Worm (Caenorhabditis elegans) whole organism, L1 larva: Measurements from ENCODE around the gene cyp-25A1.

Experiments
- C16A3.4 ChIP-seq: fragments of 150-350 bp; optimal IDR thresholded peaks from 2 replicates; lab custom pipeline; 2014; ENCODE audit warnings: missing biosample characterization, missing genetic modification characterization
- C34B4.2 ChIP-seq: sonication (generic microtip); optimal IDR thresholded peaks from 2 replicates; lab custom pipeline; 2017; ENCODE audit warnings: mild to moderate bottlenecking, missing genetic modification characterization, missing compliant biosample characterization
- Y116A8C.19 ChIP-seq: sonication (generic microtip); optimal IDR thresholded peaks from 2 replicates; lab custom pipeline; 2016; ENCODE audit warnings: missing compliant biosample characterization, missing genetic modification characterization, borderline replicate concordance
- blmp-1 ChIP-seq: fragments of 150-350 bp; optimal IDR thresholded peaks from 2 replicates; lab custom pipeline; 2014; ENCODE audit warnings: missing biosample characterization, missing genetic modification characterization
- ceh-63 ChIP-seq: fragments of 200-800 bp; sonication (Bioruptor generic); optimal IDR thresholded peaks from 2 replicates; lab custom pipeline; 2018; ENCODE audit warnings: mild to moderate bottlenecking, missing genetic modification characterization, missing compliant biosample characterization
- ceh-8 ChIP-seq: fragments of 200-800 bp; sonication (Bioruptor generic); optimal IDR thresholded peaks from 2 replicates; lab custom pipeline; 2018; ENCODE audit warnings: mild to moderate bottlenecking, missing genetic modification characterization, moderate library complexity, missing compliant biosample characterization
- dpl-1 ChIP-seq, 3 experiments: fragments of 150-350 bp in 2 of 3; sonication (generic microtip) in 1 of 3; optimal IDR thresholded peaks; 2 replicates each; lab custom pipeline; 2014 to 2017; ENCODE audit warnings: missing biosample characterization in 3 of 3, missing genetic modification characterization in 3 of 3, missing genetic modification reagents in 3 of 3
- dsc-1 ChIP-seq: sonication (generic microtip); optimal IDR thresholded peaks from 2 replicates; lab custom pipeline; 2016; ENCODE audit warnings: mild to moderate bottlenecking, missing genetic modification characterization, missing compliant biosample characterization
- efl-1 ChIP-seq, 4 experiments: fragments of 150-350 bp; optimal IDR thresholded peaks in 3 of 4; peaks in 1 of 4; 1 replicate in 1 of 4; 2 replicates in 3 of 4; lab custom pipeline; 2014; ENCODE audit warnings: missing biosample characterization in 2 of 4, missing genetic modification characterization in 2 of 4, missing genetic modification reagents in 2 of 4
- efl-3 ChIP-seq: fragments of 200-800 bp; sonication (Bioruptor generic); optimal IDR thresholded peaks from 2 replicates; lab custom pipeline; 2018; ENCODE audit warnings: mild to moderate bottlenecking, missing genetic modification characterization, missing compliant biosample characterization
- egl-27 ChIP-seq, 2 experiments: fragments of 150-350 bp in 1 of 2; sonication (generic microtip); optimal IDR thresholded peaks; 3 replicates each; lab custom pipeline; 2017 to 2018; ENCODE audit warnings: missing biosample characterization in 2 of 2, missing genetic modification characterization in 2 of 2, missing genetic modification reagents in 2 of 2
- elt-3 ChIP-seq, 6 experiments: fragments of 150-350 bp in 1 of 6; sonication (generic microtip); optimal IDR thresholded peaks; 2 replicates each; lab custom pipeline; 2017 to 2018; ENCODE audit warnings: missing biosample characterization in 6 of 6, missing genetic modification characterization in 6 of 6, inconsistent platforms in 1 of 6
- fkh-10 ChIP-seq: sonication (generic microtip); optimal IDR thresholded peaks from 2 replicates; lab custom pipeline; 2017; ENCODE audit warnings: missing biosample characterization, missing genetic modification reagents, missing genetic modification characterization
- grh-1 ChIP-seq: fragments of 200-800 bp; sonication (Bioruptor generic); IDR thresholded peaks from 2 replicates; pipeline ENCODE4 v1.3.6; 2022; ENCODE audit warnings: missing genetic modification reagents, missing genetic modification characterization, missing compliant biosample characterization
- hlh-4 ChIP-seq: sonication (generic microtip); optimal IDR thresholded peaks from 2 replicates; lab custom pipeline; 2016; ENCODE audit warnings: mild to moderate bottlenecking, missing genetic modification characterization, missing compliant biosample characterization
- lin-14 ChIP-seq: fragments of 200-800 bp; sonication (Bioruptor generic); optimal IDR thresholded peaks from 2 replicates; lab custom pipeline; 2018; ENCODE audit warnings: mild to moderate bottlenecking, missing genetic modification characterization, moderate library complexity, missing compliant biosample characterization
- lin-35 ChIP-seq, 2 experiments: fragments of 150-350 bp; optimal IDR thresholded peaks; 2 replicates each; lab custom pipeline; 2014; ENCODE audit warnings: missing biosample characterization in 2 of 2, missing genetic modification characterization in 2 of 2, missing genetic modification reagents in 2 of 2
- lsy-2 ChIP-seq, 2 experiments: fragments of 150-350 bp; optimal IDR thresholded peaks; 2 replicates each; lab custom pipeline; 2014; ENCODE audit warnings: missing biosample characterization in 2 of 2, missing genetic modification characterization in 2 of 2
- mdl-1 ChIP-seq, 2 experiments: fragments of 150-350 bp; optimal IDR thresholded peaks; 2 replicates each; lab custom pipeline; 2014 to 2017; ENCODE audit warnings: missing biosample characterization in 2 of 2, missing genetic modification characterization in 2 of 2, inconsistent platforms in 1 of 2
- mep-1 ChIP-seq: fragments of 150-350 bp; optimal IDR thresholded peaks from 2 replicates; lab custom pipeline; 2014; ENCODE audit warnings: missing biosample characterization, missing genetic modification characterization
- nhr-11 ChIP-seq: fragments of 150-350 bp; optimal IDR thresholded peaks from 2 replicates; lab custom pipeline; 2014; ENCODE audit warnings: missing biosample characterization, missing genetic modification characterization
- nhr-19 ChIP-seq: fragments of 200-800 bp; sonication (Bioruptor generic); conservative IDR thresholded peaks from 2 replicates; pipeline ENCODE4 v1.3.6; 2022; ENCODE audit warnings: missing genetic modification characterization, missing compliant biosample characterization
- nhr-20 ChIP-seq: sonication (generic microtip); optimal IDR thresholded peaks from 2 replicates; lab custom pipeline; 2016; ENCODE audit warnings: mild to moderate bottlenecking, missing genetic modification characterization, missing compliant biosample characterization
- nhr-47 ChIP-seq: sonication (generic microtip); optimal IDR thresholded peaks from 2 replicates; lab custom pipeline; 2016; ENCODE audit warnings: mild to moderate bottlenecking, missing genetic modification characterization, moderate library complexity, missing compliant biosample characterization
- nhr-71 ChIP-seq: sonication (generic microtip); optimal IDR thresholded peaks from 2 replicates; lab custom pipeline; 2016; ENCODE audit warnings: mild to moderate bottlenecking, missing genetic modification characterization, moderate library complexity, missing compliant biosample characterization
- nhr-85 ChIP-seq: sonication (generic microtip); peaks from one replicate; lab custom pipeline; 2016; ENCODE audit warnings: missing genetic modification characterization, inconsistent platforms, missing compliant biosample characterization
- nhr-90 ChIP-seq: sonication (generic microtip); optimal IDR thresholded peaks from 2 replicates; lab custom pipeline; 2016; ENCODE audit warnings: mild to moderate bottlenecking, missing genetic modification characterization, missing compliant biosample characterization; ENCODE audit not compliant: poor library complexity
- pag-3 ChIP-seq: sonication (generic microtip); optimal IDR thresholded peaks from 2 replicates; lab custom pipeline; 2017; ENCODE audit warnings: missing genetic modification characterization, mild to moderate bottlenecking, missing compliant biosample characterization, antibody characterized with exemption, borderline replicate concordance; ENCODE audit not compliant: insufficient read depth
- pax-3 ChIP-seq: fragments of 200-800 bp; sonication (Bioruptor generic); optimal IDR thresholded peaks from 2 replicates; lab custom pipeline; 2018; ENCODE audit warnings: mild to moderate bottlenecking, missing genetic modification characterization, moderate library complexity, missing compliant biosample characterization
- skn-1 ChIP-seq: fragments of 150-350 bp; optimal IDR thresholded peaks from 2 replicates; lab custom pipeline; 2014; ENCODE audit warnings: missing biosample characterization, missing genetic modification characterization
- snu-23 ChIP-seq: sonication (generic microtip); optimal IDR thresholded peaks from 2 replicates; lab custom pipeline; 2016; ENCODE audit warnings: missing genetic modification characterization, missing compliant biosample characterization
- sox-4 ChIP-seq: sonication (generic microtip); optimal IDR thresholded peaks from 2 replicates; lab custom pipeline; 2016; ENCODE audit warnings: missing genetic modification characterization, missing compliant biosample characterization
- tlp-1 ChIP-seq: fragments of 150-350 bp; optimal IDR thresholded peaks from 2 replicates; lab custom pipeline; 2014; ENCODE audit warnings: missing biosample characterization, missing genetic modification characterization
- unc-130 ChIP-seq: fragments of 150-350 bp; optimal IDR thresholded peaks from 2 replicates; lab custom pipeline; 2017; ENCODE audit warnings: missing biosample characterization, missing genetic modification characterization, inconsistent platforms
- unc-30 ChIP-seq: sonication (generic microtip); optimal IDR thresholded peaks from 2 replicates; lab custom pipeline; 2017; ENCODE audit warnings: missing biosample characterization, missing genetic modification characterization
- unc-86 ChIP-seq: sonication (generic microtip); optimal IDR thresholded peaks from 2 replicates; lab custom pipeline; 2016; ENCODE audit warnings: missing genetic modification characterization, missing compliant biosample characterization
- xbp-1 ChIP-seq: sonication (generic microtip); optimal IDR thresholded peaks from 2 replicates; lab custom pipeline; 2016; ENCODE audit warnings: missing genetic modification characterization, missing compliant biosample characterization
- ztf-4 ChIP-seq: fragments of 150-350 bp; optimal IDR thresholded peaks from 2 replicates; lab custom pipeline; 2014; ENCODE audit warnings: missing biosample characterization, missing genetic modification characterization

Gene cyp-25A1

DNA sequence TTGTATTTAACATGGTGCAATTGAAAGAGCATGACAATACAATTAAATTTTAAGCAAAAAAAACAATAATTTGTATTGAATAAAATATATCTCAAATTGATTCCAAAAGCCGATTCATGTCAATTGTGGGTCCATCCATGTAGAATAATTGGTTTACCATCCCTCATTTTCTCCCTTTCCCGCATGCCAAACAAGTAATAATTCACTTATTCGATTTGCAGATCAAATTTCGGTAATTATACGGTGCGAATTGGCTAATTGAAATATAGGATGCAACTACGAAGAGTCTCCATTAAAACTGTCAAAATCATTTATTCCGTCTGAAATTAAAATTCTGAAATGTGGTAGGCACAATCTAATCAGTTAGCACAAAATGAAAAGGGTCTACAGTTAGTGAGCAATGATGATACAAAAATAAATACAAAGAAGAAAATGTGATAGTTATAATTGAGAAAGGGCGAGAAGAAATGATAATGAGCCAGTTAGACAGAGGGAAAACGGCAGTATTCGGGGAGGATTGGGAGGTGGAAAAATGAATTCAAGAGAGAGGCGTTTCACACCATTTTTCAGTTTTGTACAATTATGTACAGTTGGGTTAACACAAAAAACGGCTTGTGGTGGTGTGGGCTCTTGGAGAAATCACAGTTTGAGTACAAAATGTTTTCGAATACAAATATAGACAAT, 42.6 kb upstream of the cyp-25A1 start:
- peak; percentile 63 for TF ChIP-seq ceh-8 (GFP tag; lab: Kevin White, UChicago)
- TF ChIP-seq mdl-1 (tag; optimal IDR thresholded peaks at IDR 0.05; lab: Kevin White, UChicago) = no peak
- peak; percentile 7 for TF ChIP-seq lin-14 (GFP tag; lab: Kevin White, UChicago)
- TF ChIP-seq ztf-4 (tag; lab: Kevin White, UChicago) = peak; percentile 7
- TF ChIP-seq skn-1 = no peak
- no peak for TF ChIP-seq efl-3
- peak in 1 of 2 experiments; percentile 5 for TF ChIP-seq lsy-2 (tag; optimal IDR thresholded peaks at IDR 0.05; lab: Kevin White, UChicago)
- TF ChIP-seq efl-1 (optimal IDR thresholded peaks at IDR 0.05; lab: Kevin White, UChicago) = no peak
- peak in 1 of 2 experiments; percentile 51 for TF ChIP-seq efl-1 (GFP tag; optimal IDR thresholded peaks at IDR 0.05 in 1 of 2; lab: Kevin White, UChicago)
- TF ChIP-seq nhr-85 = peak; percentile 55
- TF ChIP-seq, all 84 proteins: peak for 6

DNA sequence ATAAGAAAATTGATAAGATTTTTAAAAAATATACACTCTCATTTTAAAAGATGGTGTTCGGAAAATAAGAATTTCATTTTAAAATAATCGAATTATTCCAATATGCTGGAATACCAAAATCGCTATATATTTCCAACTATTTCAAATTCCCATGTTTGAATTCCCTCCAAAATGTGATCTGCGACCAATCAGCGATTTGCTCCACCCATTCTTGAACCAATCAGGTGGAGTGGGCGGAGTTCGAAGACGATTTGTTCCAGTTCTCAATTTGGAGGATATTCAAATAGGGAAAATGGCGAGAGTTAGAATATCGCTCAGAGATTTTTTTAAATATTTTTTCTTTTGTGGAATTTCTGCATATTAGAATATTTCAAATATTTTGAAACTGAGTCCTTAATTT, 41.5 kb upstream of the cyp-25A1 start:
- TF ChIP-seq C34B4.2 (tag; lab: Kevin White, UChicago) (no peak), lin-35 (GFP tag; optimal IDR thresholded peaks at IDR 0.05; lab: Kevin White, UChicago) (peak; percentile 17 to 38), dpl-1 (GFP tag; optimal IDR thresholded peaks at IDR 0.05; lab: Kevin White, UChicago) (peak in 2 of 3 experiments; percentile 50 to 67), pag-3 (tag; lab: Kevin White, UChicago) (no peak), pax-3 (tag; lab: Kevin White, UChicago) (no peak), efl-1 (optimal IDR thresholded peaks at IDR 0.05; lab: Kevin White, UChicago) (peak in 1 of 2 experiments; percentile 34), efl-1 (GFP tag; optimal IDR thresholded peaks at IDR 0.05 in 1 of 2; lab: Kevin White, UChicago) (peak; percentile 71 to 83), sox-4 (tag; lab: Kevin White, UChicago) (no peak)

DNA sequence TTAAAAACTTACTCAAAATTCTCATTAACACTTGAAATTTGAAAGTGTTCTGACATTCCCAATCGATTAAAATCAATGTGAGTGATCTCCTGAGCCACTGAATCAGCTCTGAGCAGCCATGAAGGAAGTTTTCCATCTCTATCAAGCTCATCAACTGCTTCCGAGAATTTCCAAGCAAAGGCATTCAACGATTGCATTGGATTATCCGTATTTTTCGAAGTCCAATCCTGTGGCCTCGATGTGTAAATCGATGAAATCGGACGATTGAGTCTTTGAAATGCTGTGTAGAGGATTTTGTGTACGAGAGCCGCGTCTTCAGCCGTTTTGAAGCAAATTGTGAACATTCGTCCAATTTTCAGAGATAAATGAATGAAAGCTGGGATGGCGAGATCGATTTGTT, 36.5 kb upstream of the cyp-25A1 start:
- TF ChIP-seq unc-30 (tag; lab: Kevin White, UChicago) = no peak
- TF ChIP-seq pag-3 (tag; lab: Kevin White, UChicago) = no peak
- no peak for TF ChIP-seq nhr-11 (tag; lab: Kevin White, UChicago)
- peak; percentile 45 for TF ChIP-seq nhr-85

DNA sequence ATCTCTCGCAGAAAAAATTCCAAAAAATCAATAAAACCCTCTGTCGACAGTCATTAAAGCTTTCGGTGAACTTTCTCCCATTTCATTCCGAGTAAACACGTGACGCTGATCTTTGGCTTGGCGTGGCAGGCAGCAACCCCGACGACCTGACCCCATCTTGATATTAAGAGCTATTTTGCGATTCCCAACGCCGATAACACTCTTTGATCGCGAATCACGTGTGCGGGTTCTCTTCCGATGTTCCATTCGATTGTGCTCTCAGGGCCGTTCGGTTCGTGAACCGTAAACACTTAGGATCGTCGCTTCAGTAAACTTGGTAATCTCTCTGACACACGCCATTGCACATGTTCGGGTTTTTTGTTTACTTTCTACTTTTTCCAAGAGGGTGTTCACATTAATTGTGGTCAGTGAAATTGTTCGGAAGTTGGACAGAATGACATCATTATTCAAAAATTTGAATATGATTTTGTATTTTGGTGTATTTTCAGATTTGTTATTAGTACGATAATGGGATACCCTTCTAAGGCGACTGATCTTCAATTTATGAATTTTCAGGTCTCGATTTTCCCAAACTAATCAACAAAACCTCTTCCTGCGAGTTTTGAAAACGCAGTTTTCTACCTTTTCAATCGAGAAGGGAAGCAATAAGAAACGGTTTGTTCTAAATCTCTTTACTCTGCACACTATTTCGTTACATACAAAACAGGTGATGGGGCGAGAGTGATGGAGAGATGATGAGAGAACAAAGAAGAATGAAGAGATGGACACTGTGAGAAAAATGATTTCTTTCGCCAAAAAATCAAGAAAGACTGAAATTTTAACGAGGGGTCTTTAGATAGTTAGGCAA, 35.0 kb upstream of the cyp-25A1 start:
- TF ChIP-seq mep-1 (tag; lab: Kevin White, UChicago) (peak; percentile 48), C16A3.4 (peak; percentile 21), unc-130 (tag; lab: Kevin White, UChicago) (peak; percentile 80), pag-3 (tag; lab: Kevin White, UChicago) (no peak), mdl-1 (tag; optimal IDR thresholded peaks at IDR 0.05; lab: Kevin White, UChicago) (peak in 1 of 2 experiments; percentile 74), nhr-19 (GFP tag; lab: Robert Waterston, UW) (peak; percentile 22; the same call in 1 of the 2 replicates), Y116A8C.19 (tag; lab: Kevin White, UChicago) (no peak), lin-14 (GFP tag; lab: Kevin White, UChicago) (peak; percentile 70), unc-86 (tag; lab: Kevin White, UChicago) (no peak), tlp-1 (tag; lab: Kevin White, UChicago) (no peak), hlh-4 (tag; lab: Kevin White, UChicago) (no peak), snu-23 (peak; percentile 49), blmp-1 (tag; lab: Kevin White, UChicago) (peak; percentile 98), xbp-1 (peak; percentile 12), elt-3 (tag; optimal IDR thresholded peaks at IDR 0.05; lab: Kevin White, UChicago) (peak in 2 of 6 experiments; percentile 1 to 20), ceh-63 (GFP tag; lab: Kevin White, UChicago) (no peak), egl-27 (tag; optimal IDR thresholded peaks at IDR 0.05; lab: Kevin White, UChicago) (no peak), nhr-90 (peak; percentile 41), nhr-71 (tag; lab: Kevin White, UChicago) (peak; percentile 60), dpl-1 (GFP tag; optimal IDR thresholded peaks at IDR 0.05; lab: Kevin White, UChicago) (peak in 1 of 3 experiments; percentile 30), nhr-85 (peak; percentile 94), lin-35 (GFP tag; optimal IDR thresholded peaks at IDR 0.05; lab: Kevin White, UChicago) (peak in 1 of 2 experiments; percentile 38), nhr-20 (tag; lab: Kevin White, UChicago) (peak; percentile 53), fkh-10 (GFP tag; lab: Kevin White, UChicago) (no peak), skn-1 (no peak), lsy-2 (tag; optimal IDR thresholded peaks at IDR 0.05; lab: Kevin White, UChicago) (peak in 1 of 2 experiments; percentile 38), efl-1 (optimal IDR thresholded peaks at IDR 0.05; lab: Kevin White, UChicago) (peak in 1 of 2 experiments; percentile 11), efl-1 (GFP tag; optimal IDR thresholded peaks at IDR 0.05 in 1 of 2; lab: Kevin White, UChicago) (peak in 1 of 2 experiments; percentile 80), ztf-4 (tag; lab: Kevin White, UChicago) (peak; percentile 41), dsc-1 (no peak), grh-1 (GFP tag; lab: Robert Waterston, UW) (peak; percentile 24; the same call in 1 of the 2 replicates), nhr-47 (tag; lab: Kevin White, UChicago) (peak; percentile 9), unc-30 (tag; lab: Kevin White, UChicago) (no peak)
